Worm (Caenorhabditis elegans): ENCODE data around the gene clc-18.

Gene clc-18

ce11 chrV:4120629-4121028 lies 10.9 kb upstream of the clc-18 start, which contains the start of gene T05B4.10:
Gene T05B4.10 (minus strand): TSS chrV:4120729.
- no peak for TF ChIP-seq D1046.2 (GFP tag; IDR thresholded peaks at IDR 0.05)

DNA sequence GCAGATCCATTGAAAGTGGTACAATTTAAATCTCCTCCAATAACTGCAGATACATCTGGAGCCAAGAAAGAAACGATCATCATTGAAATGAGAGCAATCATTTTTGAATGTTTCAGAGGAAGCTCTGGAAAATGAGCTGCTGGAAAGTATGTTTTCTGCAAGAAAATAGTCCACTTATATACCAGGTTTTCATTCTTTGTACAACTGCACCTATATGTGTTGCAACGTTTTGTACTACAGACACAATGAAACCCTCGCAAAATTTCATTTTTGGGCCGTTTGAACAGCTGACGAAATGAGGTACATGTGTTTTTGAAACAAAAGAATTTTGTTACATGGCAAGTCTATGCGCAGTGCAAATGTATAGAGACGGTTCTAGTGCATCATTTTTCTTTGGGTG lies 8.6 kb upstream of the clc-18 start, which contains the start of gene T05B4.9:
Gene T05B4.9, minus strand, starts transcription at position 101 of the 400 bp plus-strand sequence.
- TF ChIP-seq dmd-6 (GFP tag; IDR thresholded peaks at IDR 0.05): no peak
- no peak for TF ChIP-seq lin-1 (GFP tag; IDR thresholded peaks at IDR 0.05)
- no peak for TF ChIP-seq dmd-8 (GFP tag; IDR thresholded peaks at IDR 0.05)
- no peak for TF ChIP-seq T26A8.4 (GFP tag; IDR thresholded peaks at IDR 0.05)

ce11 chrV:4116071-4116470 lies 6.3 kb upstream of the clc-18 start, which contains the start of gene T05B4.8:
Gene T05B4.8 (minus strand): TSS chrV:4116171.
- TF ChIP-seq aha-1 (tag): peak; percentile 7
- TF ChIP-seq zip-2 (tag; optimal IDR thresholded peaks at IDR 0.05): no peak

ce11 chrV:4114627-4115026 lies 4.9 kb upstream of the clc-18 start, which contains the start of gene srw-133:
Gene srw-133 (minus strand): TSS chrV:4114727.
- TF ChIP-seq F37D6.2 (tag; optimal IDR thresholded peaks at IDR 0.05) (no peak), ZK546.5 (tag; optimal IDR thresholded peaks at IDR 0.05) (no peak), hlh-30 (tag; optimal IDR thresholded peaks at IDR 0.05; ENCODE audit: insufficient read depth) (no peak), dmd-6 (GFP tag; IDR thresholded peaks at IDR 0.05) (no peak), D1046.2 (GFP tag; IDR thresholded peaks at IDR 0.05) (no peak), daf-16 (GFP tag; optimal IDR thresholded peaks at IDR 0.05) (no peak), daf-16 (tag; optimal IDR thresholded peaks at IDR 0.05) (no peak), daf-19 (GFP tag; conservative IDR thresholded peaks at IDR 0.05) (no peak), Y5F2A.4 (GFP tag; optimal IDR thresholded peaks at IDR 0.05) (no peak), madf-5 (GFP tag; IDR thresholded peaks at IDR 0.05) (no peak)

DNA sequence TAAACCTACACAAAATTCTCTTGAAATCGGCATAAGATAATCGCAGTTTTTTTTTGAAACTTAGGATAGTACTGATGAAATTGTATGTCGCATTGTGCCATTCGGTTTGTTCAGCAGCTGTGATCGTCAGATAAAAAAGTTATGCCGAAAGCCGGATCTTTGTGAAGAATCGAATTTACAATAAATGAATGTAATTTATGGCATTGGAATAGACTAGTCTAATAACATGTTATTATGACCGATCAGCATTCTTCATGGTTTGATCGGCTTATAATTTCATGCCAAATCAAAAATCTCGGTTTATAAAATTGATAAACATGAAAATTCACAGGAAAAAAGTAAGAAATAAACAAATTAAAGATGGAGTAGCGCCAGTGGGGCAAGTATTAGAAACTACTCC lies 2.7 kb upstream of the clc-18 start, which contains the start of gene srw-134:
Gene srw-134, minus strand, starts transcription at position 101 of the 400 bp plus-strand sequence.
- TF ChIP-seq madf-5 (GFP tag; IDR thresholded peaks at IDR 0.05): no peak
- TF ChIP-seq zip-11 (GFP tag; IDR thresholded peaks at IDR 0.05): no peak
- no peak for TF ChIP-seq ctbp-1 (GFP tag; IDR thresholded peaks at IDR 0.05)
- TF ChIP-seq F26F4.8 (GFP tag; conservative IDR thresholded peaks at IDR 0.05): no peak
- no peak for TF ChIP-seq arid-1 (GFP tag; conservative IDR thresholded peaks at IDR 0.05)
- no peak for TF ChIP-seq lin-13 (GFP tag; optimal IDR thresholded peaks at IDR 0.05)
- no peak for TF ChIP-seq nhr-42 (GFP tag; IDR thresholded peaks at IDR 0.05)
- no peak for TF ChIP-seq daf-19 (GFP tag; conservative IDR thresholded peaks at IDR 0.05)
- TF ChIP-seq dmd-9 (GFP tag; IDR thresholded peaks at IDR 0.05): no peak
- no peak for TF ChIP-seq lir-3 (tag; optimal IDR thresholded peaks at IDR 0.05)

DNA sequence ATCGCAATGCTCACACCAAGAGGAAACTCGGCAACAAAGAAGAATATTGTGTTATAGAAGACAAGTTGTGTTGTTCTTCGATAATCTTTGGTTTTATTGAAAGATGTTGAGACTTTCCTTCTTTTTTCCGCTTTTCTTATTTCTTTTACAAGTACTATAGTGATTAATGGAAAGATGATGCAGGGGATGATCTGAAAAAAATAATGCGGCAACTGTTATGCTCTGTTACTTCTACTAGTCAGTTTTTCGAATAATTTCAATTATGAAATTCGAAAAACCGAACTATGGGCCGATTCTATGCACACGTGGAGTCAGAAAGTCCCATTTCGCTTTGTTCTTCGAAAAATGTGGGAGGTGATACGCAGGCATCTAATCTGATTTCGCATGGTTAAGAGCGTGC lies 3.1 kb downstream of the clc-18 start:
- no peak for TF ChIP-seq lir-3 (tag; optimal IDR thresholded peaks at IDR 0.05)
- TF ChIP-seq ctbp-1 (GFP tag; IDR thresholded peaks at IDR 0.05): no peak
- no peak for TF ChIP-seq dmd-9 (GFP tag; IDR thresholded peaks at IDR 0.05)
- TF ChIP-seq hlh-11 (tag; optimal IDR thresholded peaks at IDR 0.05): no peak
- no peak for TF ChIP-seq ZK337.2 (GFP tag; IDR thresholded peaks at IDR 0.05)
- no peak for TF ChIP-seq tag-97 (GFP tag; IDR thresholded peaks at IDR 0.05)
- TF ChIP-seq egl-27 (tag; optimal IDR thresholded peaks at IDR 0.05): no peak
- TF ChIP-seq set-16 (GFP tag; IDR thresholded peaks at IDR 0.05): no peak
- TF ChIP-seq ceh-20 (GFP tag; IDR thresholded peaks at IDR 0.05): no peak
- no peak for TF ChIP-seq arid-1 (GFP tag; conservative IDR thresholded peaks at IDR 0.05)
- no peak for TF ChIP-seq rbr-2 (tag; optimal IDR thresholded peaks at IDR 0.05)
- no peak for TF ChIP-seq F26F4.8 (GFP tag; conservative IDR thresholded peaks at IDR 0.05)
- TF ChIP-seq nhr-6 (tag; optimal IDR thresholded peaks at IDR 0.05): no peak
- no peak for TF ChIP-seq cey-2 (tag; optimal IDR thresholded peaks at IDR 0.05; ENCODE audit: borderline replicate concordance, insufficient read depth)
- no peak for TF ChIP-seq daf-8 (GFP tag; IDR thresholded peaks at IDR 0.05)
- no peak for TF ChIP-seq unc-39 (tag; optimal IDR thresholded peaks at IDR 0.05)
- TF ChIP-seq F10B5.3 (tag; optimal IDR thresholded peaks at IDR 0.05): no peak

Data from whole organism, L4 larva.